Fruit fly (Drosophila melanogaster): Measurements from ENCODE around the gene CG14115.
A peak's percentile ranks its signal among the peaks of the same experiment; 100 is the strongest.

Gene CG14115

dm6 chr3L:13046758-13047157 lies 14.5 kb downstream of the CG14115 start, which contains the start of gene CG11279 (continued):
- peak; percentile 94 for TF ChIP-seq Dref (GFP tag; IDR thresholded peaks at IDR 0.05)
- no peak for TF ChIP-seq Dbx (GFP tag; IDR thresholded peaks at IDR 0.05)
- TF ChIP-seq CG3726 (GFP tag; IDR thresholded peaks at IDR 0.05): no peak
- no peak for TF ChIP-seq her (GFP tag; optimal IDR thresholded peaks at IDR 0.05)
- TF ChIP-seq pnt (GFP tag; optimal IDR thresholded peaks at IDR 0.05): no peak
- TF ChIP-seq CG18011 (GFP tag; optimal IDR thresholded peaks at IDR 0.05): peak; percentile 4
- TF ChIP-seq inv (GFP tag; IDR thresholded peaks at IDR 0.05; ENCODE audit: partially characterized antibody): peak; percentile 47; the same call in 1 of the 2 replicates
- TF ChIP-seq HmgZ (tag; optimal IDR thresholded peaks at IDR 0.05): peak; percentile 0
- TF ChIP-seq CG9609 (GFP tag; optimal IDR thresholded peaks at IDR 0.05): no peak
- TF ChIP-seq D (optimal IDR thresholded peaks at IDR 0.05): no peak
- no peak for TF ChIP-seq D (GFP tag; optimal IDR thresholded peaks at IDR 0.05)
- no peak for TF ChIP-seq CG17612 (GFP tag; IDR thresholded peaks at IDR 0.05)
- no peak for TF ChIP-seq Hmx (GFP tag; optimal IDR thresholded peaks at IDR 0.05)
- TF ChIP-seq Sox102F (GFP tag; optimal IDR thresholded peaks at IDR 0.05): no peak
- TF ChIP-seq HLH4C (GFP tag; IDR thresholded peaks at IDR 0.05; ENCODE audit: partially characterized antibody): peak; percentile 76
- TF ChIP-seq D19B (GFP tag; optimal IDR thresholded peaks at IDR 0.05): no peak
- peak; percentile 24; the same call in 1 of the 2 replicates for TF ChIP-seq onecut (GFP tag; IDR thresholded peaks at IDR 0.05)
- peak; percentile 66 for TF ChIP-seq tna (GFP tag; IDR thresholded peaks at IDR 0.05; ENCODE audit: partially characterized antibody)
- no peak for TF ChIP-seq sim (GFP tag; IDR thresholded peaks at IDR 0.05)
- TF ChIP-seq CG6765 (GFP tag; optimal IDR thresholded peaks at IDR 0.05): no peak
- TF ChIP-seq CG11695 (GFP tag; IDR thresholded peaks at IDR 0.05): no peak
- no peak for TF ChIP-seq Nf-YC (tag; optimal IDR thresholded peaks at IDR 0.05)
- no peak for TF ChIP-seq vfl (GFP tag; optimal IDR thresholded peaks at IDR 0.05)
- no peak for TF ChIP-seq ac (GFP tag; optimal IDR thresholded peaks at IDR 0.05)
- TF ChIP-seq Scr (GFP tag; IDR thresholded peaks at IDR 0.05; ENCODE audit: partially characterized antibody): peak; percentile 73
- TF ChIP-seq knrl (GFP tag; IDR thresholded peaks at IDR 0.05; ENCODE audit: partially characterized antibody): peak; percentile 37; the same call in 1 of the 3 replicates
- TF ChIP-seq Dll (GFP tag; IDR thresholded peaks at IDR 0.05; ENCODE audit: partially characterized antibody): peak; percentile 79
- TF ChIP-seq odd (GFP tag; optimal IDR thresholded peaks at IDR 0.05): no peak
- TF ChIP-seq Mad (GFP tag; optimal IDR thresholded peaks at IDR 0.05): no peak
- peak; percentile 69 for TF ChIP-seq CG14860 (GFP tag; IDR thresholded peaks at IDR 0.05; ENCODE audit: partially characterized antibody)
- no peak for TF ChIP-seq CG16863 (GFP tag; optimal IDR thresholded peaks at IDR 0.05)
- no peak for TF ChIP-seq eve (GFP tag; optimal IDR thresholded peaks at IDR 0.05)
- peak; percentile 39; the same call in 1 of the 2 replicates for TF ChIP-seq CG42726 (GFP tag; IDR thresholded peaks at IDR 0.05; ENCODE audit: partially characterized antibody)
- peak; percentile 60; the same call in 1 of the 2 replicates for TF ChIP-seq hbn (GFP tag; IDR thresholded peaks at IDR 0.05; ENCODE audit: partially characterized antibody)
- no peak for TF ChIP-seq CG10543 (GFP tag; optimal IDR thresholded peaks at IDR 0.05)
- peak; percentile 66 for TF ChIP-seq dm (GFP tag; optimal IDR thresholded peaks at IDR 0.05)
- TF ChIP-seq CG11398 (GFP tag; optimal IDR thresholded peaks at IDR 0.05): no peak
- no peak for TF ChIP-seq CG1602 (GFP tag; optimal IDR thresholded peaks at IDR 0.05)
- no peak for TF ChIP-seq CG9817 (tag; optimal IDR thresholded peaks at IDR 0.05)
- no peak for TF ChIP-seq CHES-1-like (GFP tag; optimal IDR thresholded peaks at IDR 0.05)
- peak; percentile 83 for TF ChIP-seq Med (GFP tag)
- peak; percentile 99 for TF ChIP-seq E2f2 (GFP tag; IDR thresholded peaks at IDR 0.05)
- TF ChIP-seq Max (GFP tag; optimal IDR thresholded peaks at IDR 0.05): peak; percentile 46
- TF ChIP-seq mld (GFP tag; IDR thresholded peaks at IDR 0.05; ENCODE audit: partially characterized antibody): 0 out of 3 replicates have a peak, but pooled peaks have one; percentile 29
- no peak for TF ChIP-seq dysf (GFP tag; IDR thresholded peaks at IDR 0.05)
- peak; percentile 89 for TF ChIP-seq CG13287 (GFP tag; IDR thresholded peaks at IDR 0.05; ENCODE audit: partially characterized antibody)
- TF ChIP-seq NFAT (GFP tag; IDR thresholded peaks at IDR 0.05): no peak
- peak; percentile 68 for TF ChIP-seq unc-4 (GFP tag; IDR thresholded peaks at IDR 0.05; ENCODE audit: partially characterized antibody)
- TF ChIP-seq al (GFP tag; IDR thresholded peaks at IDR 0.05): no peak
- no peak for TF ChIP-seq sd (tag; optimal IDR thresholded peaks at IDR 0.05)
- no peak for TF ChIP-seq jigr1 (GFP tag; IDR thresholded peaks at IDR 0.05)
